Worm (Caenorhabditis elegans) whole organism, L1 larva: Measurements from ENCODE around the gene glb-20.

Experiments
- C04F5.9 ChIP-seq: sonication (generic microtip); optimal IDR thresholded peaks from 2 replicates; lab custom pipeline; 2016; ENCODE audit warnings: missing genetic modification characterization, missing compliant biosample characterization
- ceh-8 ChIP-seq: fragments of 200-800 bp; sonication (Bioruptor generic); optimal IDR thresholded peaks from 2 replicates; lab custom pipeline; 2018; ENCODE audit warnings: mild to moderate bottlenecking, missing genetic modification characterization, moderate library complexity, missing compliant biosample characterization
- efl-1 ChIP-seq, 4 experiments: fragments of 150-350 bp; optimal IDR thresholded peaks in 3 of 4; peaks in 1 of 4; 1 replicate in 1 of 4; 2 replicates in 3 of 4; lab custom pipeline; 2014; ENCODE audit warnings: missing biosample characterization in 2 of 4, missing genetic modification characterization in 2 of 4, missing genetic modification reagents in 2 of 4
- isw-1 ChIP-seq: fragments of 200-800 bp; sonication (Bioruptor generic); IDR thresholded peaks from 2 replicates; pipeline ENCODE4 v1.3.6; 2022; ENCODE audit warnings: missing genetic modification characterization, missing compliant biosample characterization
- lin-35 ChIP-seq, 2 experiments: fragments of 150-350 bp; optimal IDR thresholded peaks; 2 replicates each; lab custom pipeline; 2014; ENCODE audit warnings: missing biosample characterization in 2 of 2, missing genetic modification characterization in 2 of 2, missing genetic modification reagents in 2 of 2
- unc-30 ChIP-seq: sonication (generic microtip); optimal IDR thresholded peaks from 2 replicates; lab custom pipeline; 2017; ENCODE audit warnings: missing biosample characterization, missing genetic modification characterization

DNA sequence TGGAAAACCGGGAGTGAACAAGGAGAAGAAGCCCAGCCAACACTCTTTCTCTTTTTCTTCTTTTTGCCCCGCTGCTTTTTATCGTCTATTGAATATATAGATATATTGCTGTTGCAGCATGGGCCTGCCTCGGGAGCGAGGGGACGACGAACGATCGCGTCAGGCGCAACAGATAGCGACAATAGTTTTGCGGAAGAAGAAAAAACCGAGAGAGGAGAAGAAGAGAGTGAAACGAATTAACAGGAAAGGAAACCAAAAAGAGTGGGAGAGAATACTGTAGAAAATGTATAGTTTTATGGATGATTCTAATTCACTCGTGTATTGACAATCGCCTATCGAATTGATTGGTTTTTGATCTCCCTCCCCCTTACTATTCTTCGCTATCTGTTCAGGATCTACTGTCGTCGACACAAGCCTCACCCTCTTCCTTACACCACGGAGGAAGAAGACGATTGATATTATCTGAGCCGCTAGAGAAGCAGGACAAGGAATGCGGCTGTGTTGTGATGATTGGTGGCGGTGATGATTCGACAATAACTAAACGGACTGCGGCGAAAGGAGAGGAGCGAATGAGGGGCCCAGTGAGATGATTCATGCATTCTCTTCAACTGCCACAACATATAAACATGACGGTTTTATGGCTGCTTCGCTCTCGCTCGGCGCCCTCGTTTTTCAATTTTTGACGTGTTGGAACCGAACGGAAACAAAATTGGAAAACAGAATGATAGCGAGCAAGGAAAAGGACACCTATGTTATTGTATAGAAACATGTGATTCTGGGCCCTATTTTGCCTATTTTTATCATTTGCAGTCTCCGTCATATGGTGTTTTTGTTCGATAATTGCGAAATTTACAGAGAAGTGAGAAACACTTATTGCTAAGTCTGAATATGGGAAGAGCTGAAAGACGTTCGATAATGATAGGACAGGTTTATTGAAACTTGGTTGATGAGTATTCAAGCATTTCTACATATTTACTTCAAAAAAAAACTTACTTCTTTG, 29.4 kb downstream of the glb-20 start:
- TF ChIP-seq C04F5.9 (tag; lab: Kevin White, UChicago): no peak
- no peak for TF ChIP-seq lin-35 (GFP tag; optimal IDR thresholded peaks at IDR 0.05; lab: Kevin White, UChicago)
- no peak for TF ChIP-seq isw-1
- no peak for TF ChIP-seq ceh-8 (GFP tag; lab: Kevin White, UChicago)
- no peak for TF ChIP-seq efl-1 (optimal IDR thresholded peaks at IDR 0.05; lab: Kevin White, UChicago)
- no peak for TF ChIP-seq efl-1 (GFP tag; optimal IDR thresholded peaks at IDR 0.05 in 1 of 2; lab: Kevin White, UChicago)
- no peak for TF ChIP-seq unc-30 (tag; lab: Kevin White, UChicago)
